Fruit fly (Drosophila melanogaster) whole organism, embryonic: ENCODE results near the gene CHOp24.
A peak's percentile ranks its signal among the peaks of the same experiment; 100 is the strongest.

Experiments used
- Adf1 ChIP-seq: fragments of 200-800 bp; sonication (Bioruptor generic); IDR thresholded peaks from 2 replicates; pipeline ENCODE4 v1.3.6; 2022; ENCODE audit warnings: missing biosample characterization, missing genetic modification characterization
- BtbVII ChIP-seq: fragments of 200-800 bp; sonication (Bioruptor generic); optimal IDR thresholded peaks from 3 replicates; lab custom pipeline; 2017; ENCODE audit warnings: missing biosample characterization, mild to moderate bottlenecking, missing genetic modification characterization
- CG11504 ChIP-seq: fragments of 200-800 bp; sonication (Bioruptor generic); optimal IDR thresholded peaks from 3 replicates; lab custom pipeline; 2019; ENCODE audit warnings: missing biosample characterization, mild to moderate bottlenecking, missing genetic modification characterization, moderate library complexity
- CG1233 ChIP-seq: fragments of 200-800 bp; sonication (Bioruptor generic); optimal IDR thresholded peaks from 4 replicates; lab custom pipeline; 2018; ENCODE audit warnings: missing biosample characterization, mild to moderate bottlenecking, missing genetic modification characterization
- CG13424 ChIP-seq: fragments of 200-800 bp; sonication (Bioruptor generic); optimal IDR thresholded peaks from 2 replicates; lab custom pipeline; 2019; ENCODE audit warnings: missing biosample characterization, mild to moderate bottlenecking, missing genetic modification characterization, moderate library complexity
- CG13894 ChIP-seq: fragments of 200-800 bp; sonication (Bioruptor generic); optimal IDR thresholded peaks from 3 replicates; lab custom pipeline; 2018; ENCODE audit warnings: missing biosample characterization, mild to moderate bottlenecking, missing genetic modification characterization, moderate library complexity
- CG14050 ChIP-seq: fragments of 200-800 bp; sonication (Bioruptor generic); IDR thresholded peaks from 3 replicates; pipeline ENCODE4 v1.3.6; 2022; ENCODE audit warnings: missing biosample characterization, missing genetic modification characterization
- CG14710 ChIP-seq: fragments of 200-800 bp; sonication (Bioruptor generic); optimal IDR thresholded peaks from 3 replicates; lab custom pipeline; 2019; ENCODE audit warnings: missing biosample characterization, mild to moderate bottlenecking, missing genetic modification characterization, moderate library complexity
- CG15073 ChIP-seq: fragments of 200-800 bp; sonication (Bioruptor generic); optimal IDR thresholded peaks from 2 replicates; lab custom pipeline; 2016; ENCODE audit warnings: missing biosample characterization, missing genetic modification characterization
- CG17328 ChIP-seq: fragments of 200-800 bp; sonication (Bioruptor generic); IDR thresholded peaks from 2 replicates; pipeline ENCODE4 v1.3.6; 2022; ENCODE audit warnings: missing biosample characterization, missing genetic modification characterization
- CG17359 ChIP-seq: fragments of 200-800 bp; sonication (Bioruptor generic); optimal IDR thresholded peaks from 3 replicates; lab custom pipeline; 2018; ENCODE audit warnings: missing biosample characterization, mild to moderate bottlenecking, missing genetic modification characterization, moderate library complexity
- CG18011 ChIP-seq: fragments of 200-800 bp; sonication (Bioruptor generic); optimal IDR thresholded peaks from 2 replicates; lab custom pipeline; 2017; ENCODE audit warnings: missing biosample characterization, missing genetic modification characterization, mild to moderate bottlenecking, moderate library complexity, missing genotype
- CG2678 ChIP-seq: fragments of 200-800 bp; sonication (Bioruptor generic); optimal IDR thresholded peaks from 3 replicates; lab custom pipeline; 2019; ENCODE audit warnings: missing biosample characterization, mild to moderate bottlenecking, missing genetic modification characterization, moderate library complexity
- CG34224 ChIP-seq: fragments of 200-800 bp; sonication (Bioruptor generic); IDR thresholded peaks from 3 replicates; pipeline ENCODE4 v1.3.6; 2022; ENCODE audit warnings: missing biosample characterization, missing genetic modification characterization; ENCODE audit not compliant: partially characterized antibody
- CG4360 ChIP-seq: fragments of 200-800 bp; sonication (Bioruptor generic); IDR thresholded peaks from 2 replicates; pipeline ENCODE4 v1.3.6; 2022; ENCODE audit warnings: missing biosample characterization, missing genetic modification characterization
- CG4820 ChIP-seq: fragments of 200-800 bp; sonication (Bioruptor generic); optimal IDR thresholded peaks from 3 replicates; lab custom pipeline; 2016; ENCODE audit warnings: missing biosample characterization, missing genetic modification characterization
- CG6654 ChIP-seq: fragments of 200-800 bp; sonication (Bioruptor generic); optimal IDR thresholded peaks from 2 replicates; lab custom pipeline; 2017; ENCODE audit warnings: missing biosample characterization, mild to moderate bottlenecking, missing genetic modification characterization
- CG6683 ChIP-seq: fragments of 200-800 bp; sonication (Bioruptor generic); optimal IDR thresholded peaks from 2 replicates; lab custom pipeline; 2017; ENCODE audit warnings: missing biosample characterization, mild to moderate bottlenecking, missing genetic modification characterization, missing genetic modification reagents
- CG9817 ChIP-seq: fragments of 200-800 bp; sonication (Bioruptor generic); optimal IDR thresholded peaks from 2 replicates; lab custom pipeline; 2018; ENCODE audit warnings: missing biosample characterization, mild to moderate bottlenecking, missing genetic modification characterization, moderate library complexity
- D19A ChIP-seq: fragments of 200-800 bp; optimal IDR thresholded peaks from 3 replicates; lab custom pipeline; 2019; ENCODE audit warnings: missing biosample characterization, mild to moderate bottlenecking, missing genetic modification characterization, moderate library complexity
- H15 ChIP-seq: fragments of 200-800 bp; sonication (Bioruptor generic); IDR thresholded peaks from 3 replicates; pipeline ENCODE4 v1.3.6; 2022; ENCODE audit warnings: missing biosample characterization, missing genetic modification characterization
- HLH3B ChIP-seq: fragments of 200-800 bp; sonication (Bioruptor generic); IDR thresholded peaks from 2 replicates; pipeline ENCODE4 v1.3.6; 2022; ENCODE audit warnings: missing biosample characterization, missing genetic modification characterization
- Mad ChIP-seq: fragments of 200-800 bp; sonication (Bioruptor generic); optimal IDR thresholded peaks from 2 replicates; lab custom pipeline; 2016; ENCODE audit warnings: missing biosample characterization, missing genetic modification characterization
- Meics ChIP-seq: fragments of 200-800 bp; sonication (Bioruptor generic); optimal IDR thresholded peaks from 2 replicates; lab custom pipeline; 2017; ENCODE audit warnings: missing biosample characterization, mild to moderate bottlenecking, missing genetic modification characterization
- NC2β ChIP-seq: fragments of 200-800 bp; sonication (Bioruptor generic); optimal IDR thresholded peaks from 2 replicates; lab custom pipeline; 2016; ENCODE audit warnings: missing biosample characterization, missing genetic modification characterization
- Optix ChIP-seq: fragments of 200-800 bp; sonication (Bioruptor generic); IDR thresholded peaks from 3 replicates; pipeline ENCODE4 v1.3.6; 2022; ENCODE audit warnings: missing biosample characterization, missing genetic modification characterization
- Ptx1 ChIP-seq: fragments of 200-800 bp; sonication (Bioruptor generic); IDR thresholded peaks from 2 replicates; pipeline ENCODE4 v1.3.6; 2022; ENCODE audit warnings: missing biosample characterization, missing genetic modification characterization
- Six4 ChIP-seq: fragments of 200-800 bp; sonication (Bioruptor generic); optimal IDR thresholded peaks from 2 replicates; lab custom pipeline; 2016; ENCODE audit warnings: missing biosample characterization, missing genetic modification characterization
- Sox100B ChIP-seq: fragments of 200-800 bp; sonication (Bioruptor generic); optimal IDR thresholded peaks from 3 replicates; lab custom pipeline; 2018; ENCODE audit warnings: missing biosample characterization, mild to moderate bottlenecking, missing genetic modification characterization
- Spps ChIP-seq: fragments of 200-800 bp; sonication (Bioruptor generic); optimal IDR thresholded peaks from 2 replicates; lab custom pipeline; 2018; ENCODE audit warnings: missing biosample characterization, mild to moderate bottlenecking, missing genetic modification characterization
- Xbp1 ChIP-seq: fragments of 200-800 bp; sonication (Bioruptor generic); optimal IDR thresholded peaks from 3 replicates; lab custom pipeline; 2016; ENCODE audit warnings: missing biosample characterization, mild to moderate bottlenecking, missing genetic modification characterization
- bcd ChIP-seq: fragments of 200-800 bp; sonication (Bioruptor generic); optimal IDR thresholded peaks from 2 replicates; lab custom pipeline; 2017; ENCODE audit warnings: missing biosample characterization, mild to moderate bottlenecking, missing genetic modification characterization
- cad ChIP-seq: fragments of >200 bp; optimal IDR thresholded peaks from 2 replicates; lab custom pipeline; 2017; ENCODE audit warnings: missing biosample characterization, missing genetic modification characterization
- dmrt99B ChIP-seq: fragments of 200-800 bp; sonication (Bioruptor generic); optimal IDR thresholded peaks from 2 replicates; lab custom pipeline; 2018; ENCODE audit warnings: missing biosample characterization, mild to moderate bottlenecking, missing genetic modification characterization, moderate library complexity
- eve ChIP-seq, 2 experiments: fragments of >200 bp; optimal IDR thresholded peaks; 2 replicates each; lab custom pipeline; 2017; ENCODE audit warnings: missing biosample characterization in 2 of 2, missing genetic modification characterization in 2 of 2
- ewg ChIP-seq: fragments of 200-800 bp; sonication (Bioruptor generic); optimal IDR thresholded peaks from 3 replicates; lab custom pipeline; 2017; ENCODE audit warnings: mild to moderate bottlenecking, missing biosample characterization, missing genetic modification reagents, missing genetic modification characterization
- eyg ChIP-seq: fragments of 200-800 bp; sonication (Bioruptor generic); optimal IDR thresholded peaks from 3 replicates; lab custom pipeline; 2016; ENCODE audit warnings: missing biosample characterization, missing genetic modification characterization
- jing ChIP-seq: fragments of 200-800 bp; sonication (Bioruptor generic); optimal IDR thresholded peaks from 2 replicates; lab custom pipeline; 2018; ENCODE audit warnings: missing biosample characterization, mild to moderate bottlenecking, missing genetic modification characterization
- lmd ChIP-seq: fragments of 200-800 bp; sonication (Bioruptor generic); IDR thresholded peaks from 2 replicates; pipeline ENCODE4 v1.3.6; 2022; ENCODE audit warnings: missing biosample characterization, missing genetic modification characterization
- oc ChIP-seq: fragments of 200-800 bp; sonication (Bioruptor generic); optimal IDR thresholded peaks from 2 replicates; lab custom pipeline; 2018; ENCODE audit warnings: missing biosample characterization, mild to moderate bottlenecking, missing genetic modification characterization, moderate library complexity
- pan ChIP-seq, 4 experiments: fragments of >200 bp in 3 of 4; fragments of 200-800 bp in 1 of 4; sonication (Bioruptor generic) in 1 of 4; optimal IDR thresholded peaks in 3 of 4; IDR thresholded peaks in 1 of 4; 2 replicates each; pipeline versions ENCODE4 v1.3.6 to Lab custom; 2017 to 2022; ENCODE audit warnings: missing biosample characterization in 2 of 4, missing genetic modification characterization in 2 of 4, mixed read lengths in 1 of 4
- pum ChIP-seq: fragments of 200-800 bp; sonication (Bioruptor generic); optimal IDR thresholded peaks from 2 replicates; lab custom pipeline; 2016; ENCODE audit warnings: missing biosample characterization, missing genetic modification characterization
- rib ChIP-seq: fragments of 200-800 bp; sonication (Bioruptor generic); IDR thresholded peaks from 2 replicates; pipeline ENCODE4 v1.3.6; 2022; ENCODE audit warnings: missing biosample characterization, missing genetic modification characterization
- sc ChIP-seq, 3 experiments: fragments of >200 bp in 2 of 3; fragments of 200-800 bp in 1 of 3; sonication (Bioruptor generic) in 1 of 3; optimal IDR thresholded peaks; 2 replicates in 2 of 3; 3 replicates in 1 of 3; lab custom pipeline; 2017; ENCODE audit warnings: mild to moderate bottlenecking in 1 of 3, missing biosample characterization in 1 of 3, missing genetic modification characterization in 1 of 3, missing genetic modification reagents in 1 of 3
- so ChIP-seq: fragments of 200-800 bp; sonication (Bioruptor generic); IDR thresholded peaks from 3 replicates; pipeline ENCODE4 v1.3.6; 2022; ENCODE audit warnings: missing biosample characterization, missing genetic modification characterization
- sqz ChIP-seq: fragments of 200-800 bp; sonication (Bioruptor generic); optimal IDR thresholded peaks from 3 replicates; lab custom pipeline; 2018; ENCODE audit warnings: missing biosample characterization, mild to moderate bottlenecking, missing genetic modification characterization
- trh ChIP-seq: fragments of 200-800 bp; sonication (Bioruptor generic); optimal IDR thresholded peaks from 2 replicates; lab custom pipeline; 2016; ENCODE audit warnings: missing biosample characterization, missing genetic modification characterization
- unpg ChIP-seq: fragments of 200-800 bp; sonication (Bioruptor generic); optimal IDR thresholded peaks from 3 replicates; lab custom pipeline; 2018; ENCODE audit warnings: missing biosample characterization, mild to moderate bottlenecking, missing genetic modification characterization, moderate library complexity
- z ChIP-seq: fragments of 200-800 bp; sonication (Bioruptor generic); IDR thresholded peaks from 3 replicates; pipeline ENCODE4 v1.3.6; 2022; ENCODE audit warnings: missing biosample characterization, missing genetic modification characterization
- zfh2 ChIP-seq: fragments of 200-800 bp; sonication (Bioruptor generic); optimal IDR thresholded peaks from 2 replicates; lab custom pipeline; 2016; ENCODE audit warnings: missing biosample characterization, missing genetic modification characterization

Gene CHOp24

dm6 chrX:4498234-4498633, 42.5 kb upstream of the CHOp24 start (continued):
- TF ChIP-seq CG6683 (GFP tag; lab: Kevin White, UChicago): no peak
- TF ChIP-seq BtbVII (GFP tag; lab: Kevin White, UChicago): no peak
- TF ChIP-seq dmrt99B: peak; percentile 58
- TF ChIP-seq cad (GFP tag; lab: Kevin White, UChicago): no peak
- peak; percentile 1 for TF ChIP-seq sqz (GFP tag; lab: Kevin White, UChicago)
- TF ChIP-seq CG13424: peak; percentile 8
- TF ChIP-seq Mad (GFP tag; lab: Kevin White, UChicago): no peak
- TF ChIP-seq zfh2 (GFP tag; lab: Kevin White, UChicago): no peak
- TF ChIP-seq ewg (GFP tag; lab: Kevin White, UChicago): peak; percentile 6
- TF ChIP-seq eyg (GFP tag; lab: Kevin White, UChicago): no peak
- no peak for TF ChIP-seq CG34224 (GFP tag; lab: Robert Waterston, UW)
- TF ChIP-seq Sox100B: peak; percentile 6
- TF ChIP-seq CG18011 (GFP tag; lab: Kevin White, UChicago): no peak
- no peak for TF ChIP-seq eve (GFP tag; optimal IDR thresholded peaks at IDR 0.05; lab: Kevin White, UChicago)
- TF ChIP-seq rib (GFP tag; lab: Robert Waterston, UW): no peak
- TF ChIP-seq Meics (GFP tag; lab: Kevin White, UChicago): no peak
- peak; percentile 19 for TF ChIP-seq NC2β (GFP tag; lab: Kevin White, UChicago)
- peak; percentile 49; the same call in 1 of the 3 replicates for TF ChIP-seq Optix (GFP tag; lab: Robert Waterston, UW)
- no peak for TF ChIP-seq sc (optimal IDR thresholded peaks at IDR 0.05; lab: Kevin White, UChicago)
- peak; percentile 25 for TF ChIP-seq sc (GFP tag; optimal IDR thresholded peaks at IDR 0.05; lab: Kevin White, UChicago)
- peak; percentile 4 for TF ChIP-seq jing (GFP tag; lab: Kevin White, UChicago)
- TF ChIP-seq Adf1 (GFP tag; lab: Robert Waterston, UW): no peak
- 0 out of 3 replicates have a peak, but pooled peaks have one; percentile 16 for TF ChIP-seq CG14050
- peak; percentile 15 for TF ChIP-seq D19A
- peak; percentile 33 for TF ChIP-seq CG4820 (GFP tag; lab: Kevin White, UChicago)
- TF ChIP-seq CG6654 (GFP tag; lab: Kevin White, UChicago): peak; percentile 10
- no peak for TF ChIP-seq pan (optimal IDR thresholded peaks at IDR 0.05; lab: Kevin White, UChicago)
- peak in 1 of 2 experiments; percentile 46 for TF ChIP-seq pan (GFP tag; optimal IDR thresholded peaks at IDR 0.05 in 1 of 2, IDR thresholded peaks at IDR 0.05 in 1 of 2)
- TF ChIP-seq CG13894: no peak
- no peak for TF ChIP-seq z (GFP tag; lab: Robert Waterston, UW)
- peak; percentile 52 for TF ChIP-seq CG11504 (tag; lab: Kevin White, UChicago)
- TF ChIP-seq CG4360 (GFP tag; lab: Robert Waterston, UW): no peak
- TF ChIP-seq trh (GFP tag; lab: Kevin White, UChicago): no peak
- peak; percentile 48 for TF ChIP-seq oc (tag; lab: Kevin White, UChicago)
- TF ChIP-seq Spps: peak; percentile 34
- peak; percentile 42 for TF ChIP-seq CG17359 (tag; lab: Kevin White, UChicago)
- TF ChIP-seq Six4: peak; percentile 27
- TF ChIP-seq unpg (GFP tag; lab: Kevin White, UChicago): peak; percentile 44
- TF ChIP-seq CG1233 (GFP tag; lab: Kevin White, UChicago): no peak
- peak; percentile 24 for TF ChIP-seq pum
- peak; percentile 26 for TF ChIP-seq bcd (GFP tag; lab: Kevin White, UChicago)
- TF ChIP-seq HLH3B (GFP tag; lab: Robert Waterston, UW): no peak
- TF ChIP-seq CG17328 (GFP tag; lab: Robert Waterston, UW): 0 out of 2 replicates have a peak, but pooled peaks have one; percentile 49
- peak; percentile 40; the same call in 1 of the 2 replicates for TF ChIP-seq Ptx1 (GFP tag; lab: Robert Waterston, UW)
- TF ChIP-seq lmd (GFP tag; lab: Robert Waterston, UW): 0 out of 2 replicates have a peak, but pooled peaks have one; percentile 27
- peak; percentile 47 for TF ChIP-seq CG2678
- TF ChIP-seq Xbp1 (GFP tag; lab: Kevin White, UChicago): peak; percentile 41
- TF ChIP-seq CG14710 (tag; lab: Kevin White, UChicago): peak; percentile 42
- no peak for TF ChIP-seq H15
- TF ChIP-seq so: no peak
- TF ChIP-seq CG9817 (tag; lab: Kevin White, UChicago): no peak
- TF ChIP-seq CG15073 (GFP tag; lab: Kevin White, UChicago): no peak
